Worm (Caenorhabditis elegans): ENCODE measurements around the gene appg-2.

ce11 chrII:8792640-8793039 lies 8.3 kb upstream of the appg-2 start, which contains the start of gene idpa-2:
- TF ChIP-seq him-1 (tag; optimal IDR thresholded peaks at IDR 0.05) (no peak), dao-5 (tag; optimal IDR thresholded peaks at IDR 0.05) (no peak), W03F9.2 (tag; optimal IDR thresholded peaks at IDR 0.05) (no peak)
